Fruit fly (Drosophila melanogaster) whole organism, embryonic: ENCODE measurements around the gene CG15014.

Experiments
- ATbp ChIP-seq: fragments of 200-800 bp; sonication (Bioruptor generic); optimal IDR thresholded peaks from 2 replicates; lab custom pipeline; 2017; ENCODE audit warnings: missing biosample characterization, mild to moderate bottlenecking, missing genetic modification characterization, missing genetic modification reagents
- Ada2b ChIP-seq: fragments of 200-800 bp; sonication (Bioruptor generic); IDR thresholded peaks from 2 replicates; pipeline ENCODE4 v1.3.6; 2022; ENCODE audit warnings: missing biosample characterization, missing genetic modification characterization
- CG10267 ChIP-seq: fragments of 200-800 bp; sonication (Bioruptor generic); optimal IDR thresholded peaks from 2 replicates; lab custom pipeline; 2018; ENCODE audit warnings: missing biosample characterization, mild to moderate bottlenecking, missing genetic modification characterization, moderate library complexity
- CG11695 ChIP-seq: fragments of 200-800 bp; sonication (Bioruptor generic); IDR thresholded peaks from 3 replicates; pipeline ENCODE4 v1.3.6; 2022; ENCODE audit warnings: missing biosample characterization, missing genetic modification characterization
- CG12659 ChIP-seq: fragments of 200-800 bp; sonication (Bioruptor generic); optimal IDR thresholded peaks from 3 replicates; lab custom pipeline; 2017; ENCODE audit warnings: mild to moderate bottlenecking, missing biosample characterization, missing genetic modification reagents, missing genetic modification characterization
- CG13287 ChIP-seq: fragments of 200-800 bp; sonication (Bioruptor generic); IDR thresholded peaks from 2 replicates; pipeline ENCODE4 v1.3.6; 2022; ENCODE audit warnings: missing biosample characterization, missing genetic modification characterization; ENCODE audit not compliant: partially characterized antibody
- CG15269 ChIP-seq: fragments of 200-800 bp; sonication (Bioruptor generic); optimal IDR thresholded peaks from 2 replicates; lab custom pipeline; 2018; ENCODE audit warnings: missing biosample characterization, mild to moderate bottlenecking, missing genetic modification characterization, moderate library complexity
- CG15514 ChIP-seq: fragments of 200-800 bp; sonication (Bioruptor generic); optimal IDR thresholded peaks from 3 replicates; lab custom pipeline; 2017; ENCODE audit warnings: missing biosample characterization, missing genetic modification characterization, mild to moderate bottlenecking, moderate library complexity, missing genetic modification reagents
- CG17359 ChIP-seq: fragments of 200-800 bp; sonication (Bioruptor generic); optimal IDR thresholded peaks from 3 replicates; lab custom pipeline; 2018; ENCODE audit warnings: missing biosample characterization, mild to moderate bottlenecking, missing genetic modification characterization, moderate library complexity
- CG17361 ChIP-seq: fragments of 200-800 bp; sonication (Bioruptor generic); IDR thresholded peaks from 3 replicates; pipeline ENCODE4 v1.3.6; 2022; ENCODE audit warnings: missing biosample characterization, missing genetic modification characterization
- CG18011 ChIP-seq: fragments of 200-800 bp; sonication (Bioruptor generic); optimal IDR thresholded peaks from 2 replicates; lab custom pipeline; 2017; ENCODE audit warnings: missing biosample characterization, missing genetic modification characterization, mild to moderate bottlenecking, moderate library complexity, missing genotype
- CG2120 ChIP-seq: fragments of 200-800 bp; sonication (Bioruptor generic); optimal IDR thresholded peaks from 3 replicates; lab custom pipeline; 2016; ENCODE audit warnings: missing biosample characterization, missing genetic modification characterization
- CG32532 ChIP-seq: fragments of 200-800 bp; sonication (Bioruptor generic); IDR thresholded peaks from 2 replicates; pipeline ENCODE4 v1.3.6; 2022; ENCODE audit warnings: missing biosample characterization, missing genetic modification characterization
- CG34422 ChIP-seq: fragments of 200-800 bp; sonication (Bioruptor generic); IDR thresholded peaks from 3 replicates; pipeline ENCODE4 v1.3.6; 2022; ENCODE audit warnings: missing biosample characterization, missing genetic modification characterization
- CG5953 ChIP-seq: fragments of 200-800 bp; sonication (Bioruptor generic); IDR thresholded peaks from 2 replicates; pipeline ENCODE4 v1.3.6; 2022; ENCODE audit warnings: missing biosample characterization, missing genetic modification characterization
- CG6765 ChIP-seq: fragments of 200-800 bp; sonication (Bioruptor generic); optimal IDR thresholded peaks from 3 replicates; lab custom pipeline; 2017; ENCODE audit warnings: missing biosample characterization, mild to moderate bottlenecking, missing genetic modification characterization
- CG6791 ChIP-seq: fragments of 200-800 bp; sonication (Bioruptor generic); IDR thresholded peaks from 3 replicates; pipeline ENCODE4 v1.3.6; 2022; ENCODE audit warnings: missing biosample characterization, missing genetic modification characterization; ENCODE audit not compliant: partially characterized antibody
- CG7556 ChIP-seq: fragments of 200-800 bp; sonication (Bioruptor generic); optimal IDR thresholded peaks from 2 replicates; lab custom pipeline; 2017; ENCODE audit warnings: missing biosample characterization, mild to moderate bottlenecking, missing genetic modification characterization
- CG8290 ChIP-seq, 3 experiments: fragments of 200-800 bp; sonication (Bioruptor generic); optimal IDR thresholded peaks; 2 replicates each; lab custom pipeline; 2016 to 2019; ENCODE audit warnings: missing biosample characterization in 3 of 3, missing genetic modification characterization in 3 of 3, mild to moderate bottlenecking in 2 of 3, moderate library complexity in 1 of 3
- CG8924 ChIP-seq: fragments of 200-800 bp; optimal IDR thresholded peaks from 3 replicates; lab custom pipeline; 2019; ENCODE audit warnings: missing biosample characterization, mild to moderate bottlenecking, missing genetic modification characterization, moderate library complexity
- Deaf1 ChIP-seq: fragments of 200-800 bp; optimal IDR thresholded peaks from 3 replicates; lab custom pipeline; 2019; ENCODE audit warnings: missing biosample characterization, mild to moderate bottlenecking, missing genetic modification characterization, moderate library complexity
- Dll ChIP-seq: fragments of 200-800 bp; sonication (Bioruptor generic); IDR thresholded peaks from 4 replicates; pipeline ENCODE4 v1.3.6; 2022; ENCODE audit warnings: missing biosample characterization, missing genetic modification characterization; ENCODE audit not compliant: partially characterized antibody
- Ets65A ChIP-seq: fragments of 200-800 bp; sonication (Bioruptor generic); peaks from one replicate; lab custom pipeline; 2016; ENCODE audit warnings: missing biosample characterization, missing genetic modification characterization
- Fer1 ChIP-seq: fragments of 200-800 bp; sonication (Bioruptor generic); optimal IDR thresholded peaks from 2 replicates; lab custom pipeline; 2017; ENCODE audit warnings: missing biosample characterization, mild to moderate bottlenecking, missing genetic modification characterization
- HHEX ChIP-seq: fragments of 200-800 bp; sonication (Bioruptor generic); optimal IDR thresholded peaks from 3 replicates; lab custom pipeline; 2017; ENCODE audit warnings: missing biosample characterization, mild to moderate bottlenecking, missing genetic modification characterization, missing genetic modification reagents
- HmgZ ChIP-seq: fragments of 200-800 bp; sonication (Bioruptor generic); optimal IDR thresholded peaks from 2 replicates; lab custom pipeline; 2018; ENCODE audit warnings: missing biosample characterization, mild to moderate bottlenecking, missing genetic modification characterization
- Hr78 ChIP-seq, 2 experiments: fragments of 200-800 bp in 1 of 2; fragments of >200 bp in 1 of 2; sonication (Bioruptor generic) in 1 of 2; optimal IDR thresholded peaks; 2 replicates each; lab custom pipeline; 2017 to 2019; ENCODE audit warnings: missing biosample characterization in 2 of 2, missing genetic modification characterization in 2 of 2, mild to moderate bottlenecking in 1 of 2, moderate library complexity in 1 of 2
- Med ChIP-seq: fragments of 200-800 bp; sonication (Bioruptor generic); peaks from one replicate; lab custom pipeline; 2016; ENCODE audit warnings: missing biosample characterization, missing genetic modification characterization, mild to moderate bottlenecking, inconsistent platforms, moderate library complexity
- Sox102F ChIP-seq: fragments of 200-800 bp; sonication (Bioruptor generic); optimal IDR thresholded peaks from 2 replicates; lab custom pipeline; 2018; ENCODE audit warnings: missing biosample characterization, mild to moderate bottlenecking, missing genetic modification characterization, moderate library complexity
- Sry-δ ChIP-seq: fragments of 200-800 bp; sonication (Bioruptor generic); optimal IDR thresholded peaks from 2 replicates; lab custom pipeline; 2016; ENCODE audit warnings: missing biosample characterization, missing genetic modification characterization
- Xrp1 ChIP-seq: fragments of 200-800 bp; sonication (Bioruptor generic); IDR thresholded peaks from 2 replicates; pipeline ENCODE4 v1.3.6; 2022; ENCODE audit warnings: missing biosample characterization, missing genetic modification characterization
- ara ChIP-seq: fragments of 200-800 bp; sonication (Bioruptor generic); IDR thresholded peaks from 2 replicates; pipeline ENCODE4 v1.3.6; 2022; ENCODE audit warnings: missing biosample characterization, missing genetic modification characterization
- bab2 ChIP-seq: fragments of 200-800 bp; sonication (Bioruptor generic); optimal IDR thresholded peaks from 2 replicates; lab custom pipeline; 2016; ENCODE audit warnings: missing biosample characterization, missing genetic modification characterization
- bcd ChIP-seq: fragments of 200-800 bp; sonication (Bioruptor generic); optimal IDR thresholded peaks from 2 replicates; lab custom pipeline; 2017; ENCODE audit warnings: missing biosample characterization, mild to moderate bottlenecking, missing genetic modification characterization
- caup ChIP-seq: fragments of 200-800 bp; sonication (Bioruptor generic); optimal IDR thresholded peaks from 3 replicates; lab custom pipeline; 2017; ENCODE audit warnings: missing biosample characterization, mild to moderate bottlenecking, missing genetic modification characterization, moderate library complexity; ENCODE audit not compliant: severe bottlenecking
- dmrt99B ChIP-seq: fragments of 200-800 bp; sonication (Bioruptor generic); optimal IDR thresholded peaks from 2 replicates; lab custom pipeline; 2018; ENCODE audit warnings: missing biosample characterization, mild to moderate bottlenecking, missing genetic modification characterization, moderate library complexity
- dysf ChIP-seq: fragments of 200-800 bp; sonication (Bioruptor generic); IDR thresholded peaks from 3 replicates; pipeline ENCODE4 v1.3.6; 2022; ENCODE audit warnings: missing biosample characterization, missing genetic modification characterization
- ems ChIP-seq: fragments of 200-800 bp; sonication (Bioruptor generic); optimal IDR thresholded peaks from 3 replicates; lab custom pipeline; 2016; ENCODE audit warnings: missing biosample characterization, missing genetic modification characterization
- exex ChIP-seq: fragments of 200-800 bp; sonication (Bioruptor generic); optimal IDR thresholded peaks from 4 replicates; lab custom pipeline; 2018; ENCODE audit warnings: missing biosample characterization, mild to moderate bottlenecking, missing genetic modification characterization, moderate library complexity
- kah ChIP-seq: fragments of 200-800 bp; sonication (Bioruptor generic); optimal IDR thresholded peaks from 2 replicates; lab custom pipeline; 2018; ENCODE audit warnings: missing biosample characterization, mild to moderate bottlenecking, missing genetic modification characterization
- nmo ChIP-seq: fragments of 200-800 bp; sonication (Bioruptor generic); optimal IDR thresholded peaks from 2 replicates; lab custom pipeline; 2018; ENCODE audit warnings: missing biosample characterization, mild to moderate bottlenecking, missing genetic modification characterization, moderate library complexity
- org-1 ChIP-seq: fragments of 200-800 bp; sonication (Bioruptor generic); optimal IDR thresholded peaks from 2 replicates; lab custom pipeline; 2017; ENCODE audit warnings: missing biosample characterization, missing genetic modification characterization
- pan ChIP-seq, 4 experiments: fragments of >200 bp in 3 of 4; fragments of 200-800 bp in 1 of 4; sonication (Bioruptor generic) in 1 of 4; optimal IDR thresholded peaks in 3 of 4; IDR thresholded peaks in 1 of 4; 2 replicates each; pipeline versions ENCODE4 v1.3.6 to Lab custom; 2017 to 2022; ENCODE audit warnings: missing biosample characterization in 2 of 4, missing genetic modification characterization in 2 of 4, mixed read lengths in 1 of 4
- phol ChIP-seq: fragments of 200-800 bp; sonication (Bioruptor generic); optimal IDR thresholded peaks from 3 replicates; lab custom pipeline; 2018; ENCODE audit warnings: missing biosample characterization, mild to moderate bottlenecking, missing genetic modification characterization, moderate library complexity
- psq ChIP-seq: fragments of 200-800 bp; sonication (Bioruptor generic); optimal IDR thresholded peaks from 2 replicates; lab custom pipeline; 2017; ENCODE audit warnings: missing biosample characterization, missing genetic modification characterization
- unpg ChIP-seq: fragments of 200-800 bp; sonication (Bioruptor generic); optimal IDR thresholded peaks from 3 replicates; lab custom pipeline; 2018; ENCODE audit warnings: missing biosample characterization, mild to moderate bottlenecking, missing genetic modification characterization, moderate library complexity
- wdn ChIP-seq: fragments of 200-800 bp; sonication (Bioruptor generic); IDR thresholded peaks from 2 replicates; pipeline ENCODE4 v1.3.6; 2022; ENCODE audit warnings: missing biosample characterization, missing genetic modification characterization

CG15014 gene

dm6 chr3L:4288591-4289056, 33.4 kb downstream of the CG15014 start, which contains the start of gene Hexo1 (continued):
- no peak for TF ChIP-seq Sry-δ (GFP tag; lab: Kevin White, UChicago)
- TF ChIP-seq dysf (GFP tag; lab: Robert Waterston, UW) = peak; percentile 50; the same call in 2 of the 3 replicates
- TF ChIP-seq Ets65A = peak; percentile 92
- peak; percentile 65 for TF ChIP-seq CG15269 (tag; lab: Kevin White, UChicago)
- peak; percentile 23 for TF ChIP-seq CG18011
- peak; percentile 33 for TF ChIP-seq Sox102F (GFP tag; lab: Kevin White, UChicago)
- 0 out of 2 replicates have a peak, but pooled peaks have one; percentile 33 for TF ChIP-seq wdn
- peak; percentile 10 for TF ChIP-seq phol (tag; lab: Kevin White, UChicago)
- TF ChIP-seq caup = peak; percentile 29
- TF ChIP-seq Deaf1 (tag; lab: Kevin White, UChicago) = no peak
- peak; percentile 40 for TF ChIP-seq CG17359 (tag; lab: Kevin White, UChicago)
- peak; percentile 51; the same call in 1 of the 2 replicates for TF ChIP-seq CG32532 (GFP tag; lab: Robert Waterston, UW)
- peak; percentile 27 for TF ChIP-seq CG12659
- TF ChIP-seq CG6791 (GFP tag; lab: Robert Waterston, UW) = 0 out of 3 replicates have a peak, but pooled peaks have one; percentile 22
- TF ChIP-seq CG13287 (GFP tag; lab: Robert Waterston, UW) = peak; percentile 23; the same call in 1 of the 2 replicates
- TF ChIP-seq ATbp = peak; percentile 40
- TF ChIP-seq Med (GFP tag; lab: Kevin White, UChicago) = peak; percentile 82
- peak; percentile 78 for TF ChIP-seq CG15514
- peak; percentile 29 for TF ChIP-seq CG7556 (GFP tag; lab: Kevin White, UChicago)
- TF ChIP-seq Fer1 (GFP tag; lab: Kevin White, UChicago) = peak; percentile 40
- no peak for TF ChIP-seq dmrt99B (tag; lab: Kevin White, UChicago)
- TF ChIP-seq CG17361 (GFP tag; lab: Robert Waterston, UW) = peak; percentile 30; the same call in 1 of the 3 replicates
- peak; percentile 55 for TF ChIP-seq HmgZ (tag; lab: Kevin White, UChicago)
- TF ChIP-seq ara (GFP tag; lab: Robert Waterston, UW) = no peak
- peak; percentile 53 for TF ChIP-seq CG2120 (GFP tag; lab: Kevin White, UChicago)
- TF ChIP-seq kah (GFP tag; lab: Kevin White, UChicago) = no peak
- no peak for TF ChIP-seq CG34422 (GFP tag; lab: Robert Waterston, UW)
- TF ChIP-seq CG11695 = 0 out of 3 replicates have a peak, but pooled peaks have one; percentile 40
- peak; percentile 36 for TF ChIP-seq unpg (GFP tag; lab: Kevin White, UChicago)
- no peak for TF ChIP-seq CG6765 (GFP tag; lab: Kevin White, UChicago)
- 0 out of 2 replicates have a peak, but pooled peaks have one; percentile 17 for TF ChIP-seq Ada2b
- no peak for TF ChIP-seq ems (GFP tag; lab: Kevin White, UChicago)
- peak; percentile 27; the same call in 1 of the 2 replicates for TF ChIP-seq Xrp1
- no peak for TF ChIP-seq CG8290 (GFP tag; optimal IDR thresholded peaks at IDR 0.05; lab: Kevin White, UChicago)
- TF ChIP-seq CG8290 (tag; optimal IDR thresholded peaks at IDR 0.05; lab: Kevin White, UChicago) = peak in 1 of 2 experiments; percentile 51
- no peak for TF ChIP-seq psq (GFP tag; lab: Kevin White, UChicago)
- TF ChIP-seq org-1 (GFP tag; lab: Kevin White, UChicago) = no peak
- TF ChIP-seq bcd (GFP tag; lab: Kevin White, UChicago) = peak; percentile 10
- no peak for TF ChIP-seq pan (optimal IDR thresholded peaks at IDR 0.05; lab: Kevin White, UChicago)
- TF ChIP-seq pan (GFP tag; optimal IDR thresholded peaks at IDR 0.05 in 1 of 2, IDR thresholded peaks at IDR 0.05 in 1 of 2) = peak in 1 of 2 experiments; percentile 36
- TF ChIP-seq nmo (GFP tag; lab: Kevin White, UChicago) = peak; percentile 35
- peak in 1 of 2 experiments; percentile 15 for TF ChIP-seq Hr78 (GFP tag; optimal IDR thresholded peaks at IDR 0.05; lab: Kevin White, UChicago)
- TF ChIP-seq HHEX (GFP tag; lab: Kevin White, UChicago) = no peak
- TF ChIP-seq CG5953 (GFP tag; lab: Robert Waterston, UW) = no peak
- peak; percentile 8 for TF ChIP-seq CG10267 (tag; lab: Kevin White, UChicago)
- no peak for TF ChIP-seq Dll (GFP tag; lab: Robert Waterston, UW)
- TF ChIP-seq exex (tag; lab: Kevin White, UChicago) = peak; percentile 48
- TF ChIP-seq CG8924 (tag; lab: Kevin White, UChicago) = peak; percentile 25
- TF ChIP-seq bab2 = peak; percentile 13
